Worm (Caenorhabditis elegans) whole organism, L1 larva: ENCODE measurements around the gene C07B5.6.
A peak's percentile ranks its signal among the peaks of the same experiment; 100 is the strongest.

Experiments
- C16A3.4 ChIP-seq: fragments of 150-350 bp; optimal IDR thresholded peaks from 2 replicates; lab custom pipeline; 2014; ENCODE audit warnings: missing biosample characterization, missing genetic modification characterization
- F16B12.6 ChIP-seq: fragments of 150-350 bp; optimal IDR thresholded peaks from 2 replicates; lab custom pipeline; 2014; ENCODE audit warnings: missing biosample characterization, missing genetic modification characterization
- ama-1 ChIP-seq: fragments of 150-350 bp; optimal IDR thresholded peaks from 2 replicates; lab custom pipeline; 2014
- blmp-1 ChIP-seq: fragments of 150-350 bp; optimal IDR thresholded peaks from 2 replicates; lab custom pipeline; 2014; ENCODE audit warnings: missing biosample characterization, missing genetic modification characterization
- ceh-8 ChIP-seq: fragments of 200-800 bp; sonication (Bioruptor generic); optimal IDR thresholded peaks from 2 replicates; lab custom pipeline; 2018; ENCODE audit warnings: mild to moderate bottlenecking, missing genetic modification characterization, moderate library complexity, missing compliant biosample characterization
- ces-1 ChIP-seq: fragments of 150-350 bp; optimal IDR thresholded peaks from 2 replicates; lab custom pipeline; 2014; ENCODE audit warnings: missing biosample characterization, missing genetic modification reagents, missing genetic modification characterization
- dpl-1 ChIP-seq, 3 experiments: fragments of 150-350 bp in 2 of 3; sonication (generic microtip) in 1 of 3; optimal IDR thresholded peaks; 2 replicates each; lab custom pipeline; 2014 to 2017; ENCODE audit warnings: missing biosample characterization in 3 of 3, missing genetic modification characterization in 3 of 3, missing genetic modification reagents in 3 of 3
- dsc-1 ChIP-seq: sonication (generic microtip); optimal IDR thresholded peaks from 2 replicates; lab custom pipeline; 2016; ENCODE audit warnings: mild to moderate bottlenecking, missing genetic modification characterization, missing compliant biosample characterization
- efl-1 ChIP-seq, 4 experiments: fragments of 150-350 bp; optimal IDR thresholded peaks in 3 of 4; peaks in 1 of 4; 1 replicate in 1 of 4; 2 replicates in 3 of 4; lab custom pipeline; 2014; ENCODE audit warnings: missing biosample characterization in 2 of 4, missing genetic modification characterization in 2 of 4, missing genetic modification reagents in 2 of 4
- elt-2 ChIP-seq: sonication (generic microtip); optimal IDR thresholded peaks from 2 replicates; lab custom pipeline; 2016; ENCODE audit warnings: missing genetic modification characterization, mild to moderate bottlenecking, inconsistent platforms, missing compliant biosample characterization, missing genetic modification reagents
- elt-3 ChIP-seq, 6 experiments: fragments of 150-350 bp in 1 of 6; sonication (generic microtip); optimal IDR thresholded peaks; 2 replicates each; lab custom pipeline; 2017 to 2018; ENCODE audit warnings: missing biosample characterization in 6 of 6, missing genetic modification characterization in 6 of 6, inconsistent platforms in 1 of 6
- fkh-10 ChIP-seq: sonication (generic microtip); optimal IDR thresholded peaks from 2 replicates; lab custom pipeline; 2017; ENCODE audit warnings: missing biosample characterization, missing genetic modification reagents, missing genetic modification characterization
- fkh-4 ChIP-seq: sonication (generic microtip); optimal IDR thresholded peaks from 2 replicates; lab custom pipeline; 2016; ENCODE audit warnings: missing compliant biosample characterization, missing genetic modification characterization, borderline replicate concordance
- fkh-8 ChIP-seq: sonication (generic microtip); optimal IDR thresholded peaks from 2 replicates; lab custom pipeline; 2016; ENCODE audit warnings: mild to moderate bottlenecking, missing genetic modification characterization, missing compliant biosample characterization
- hpl-2 ChIP-seq: fragments of 150-350 bp; optimal IDR thresholded peaks from 2 replicates; lab custom pipeline; 2014; ENCODE audit warnings: missing biosample characterization, missing genetic modification reagents, missing genetic modification characterization
- isw-1 ChIP-seq: fragments of 200-800 bp; sonication (Bioruptor generic); IDR thresholded peaks from 2 replicates; pipeline ENCODE4 v1.3.6; 2022; ENCODE audit warnings: missing genetic modification characterization, missing compliant biosample characterization
- jun-1 ChIP-seq: fragments of 150-350 bp; optimal IDR thresholded peaks from 2 replicates; lab custom pipeline; 2014; ENCODE audit warnings: missing biosample characterization, missing genetic modification reagents, missing genetic modification characterization
- lin-14 ChIP-seq: fragments of 200-800 bp; sonication (Bioruptor generic); optimal IDR thresholded peaks from 2 replicates; lab custom pipeline; 2018; ENCODE audit warnings: mild to moderate bottlenecking, missing genetic modification characterization, moderate library complexity, missing compliant biosample characterization
- lin-15B ChIP-seq: fragments of 150-350 bp; sonication (generic microtip); optimal IDR thresholded peaks from 3 replicates; lab custom pipeline; 2014; ENCODE audit warnings: missing biosample characterization, missing genetic modification characterization
- lin-35 ChIP-seq, 2 experiments: fragments of 150-350 bp; optimal IDR thresholded peaks; 2 replicates each; lab custom pipeline; 2014; ENCODE audit warnings: missing biosample characterization in 2 of 2, missing genetic modification characterization in 2 of 2, missing genetic modification reagents in 2 of 2
- lsy-2 ChIP-seq, 2 experiments: fragments of 150-350 bp; optimal IDR thresholded peaks; 2 replicates each; lab custom pipeline; 2014; ENCODE audit warnings: missing biosample characterization in 2 of 2, missing genetic modification characterization in 2 of 2
- mdl-1 ChIP-seq, 2 experiments: fragments of 150-350 bp; optimal IDR thresholded peaks; 2 replicates each; lab custom pipeline; 2014 to 2017; ENCODE audit warnings: missing biosample characterization in 2 of 2, missing genetic modification characterization in 2 of 2, inconsistent platforms in 1 of 2
- mef-2 ChIP-seq: fragments of 150-350 bp; optimal IDR thresholded peaks from 2 replicates; lab custom pipeline; 2014; ENCODE audit warnings: missing biosample characterization, missing genetic modification characterization
- mep-1 ChIP-seq: fragments of 150-350 bp; optimal IDR thresholded peaks from 2 replicates; lab custom pipeline; 2014; ENCODE audit warnings: missing biosample characterization, missing genetic modification characterization
- nhr-19 ChIP-seq: fragments of 200-800 bp; sonication (Bioruptor generic); conservative IDR thresholded peaks from 2 replicates; pipeline ENCODE4 v1.3.6; 2022; ENCODE audit warnings: missing genetic modification characterization, missing compliant biosample characterization
- nhr-20 ChIP-seq: sonication (generic microtip); optimal IDR thresholded peaks from 2 replicates; lab custom pipeline; 2016; ENCODE audit warnings: mild to moderate bottlenecking, missing genetic modification characterization, missing compliant biosample characterization
- nhr-47 ChIP-seq: sonication (generic microtip); optimal IDR thresholded peaks from 2 replicates; lab custom pipeline; 2016; ENCODE audit warnings: mild to moderate bottlenecking, missing genetic modification characterization, moderate library complexity, missing compliant biosample characterization
- nhr-71 ChIP-seq: sonication (generic microtip); optimal IDR thresholded peaks from 2 replicates; lab custom pipeline; 2016; ENCODE audit warnings: mild to moderate bottlenecking, missing genetic modification characterization, moderate library complexity, missing compliant biosample characterization
- nhr-76 ChIP-seq: sonication (generic microtip); optimal IDR thresholded peaks from 2 replicates; lab custom pipeline; 2017; ENCODE audit warnings: missing biosample characterization, missing genetic modification characterization
- nhr-77 ChIP-seq: fragments of 150-350 bp; optimal IDR thresholded peaks from 2 replicates; lab custom pipeline; 2014; ENCODE audit warnings: missing biosample characterization, missing genetic modification characterization
- nhr-85 ChIP-seq: sonication (generic microtip); peaks from one replicate; lab custom pipeline; 2016; ENCODE audit warnings: missing genetic modification characterization, inconsistent platforms, missing compliant biosample characterization
- nhr-90 ChIP-seq: sonication (generic microtip); optimal IDR thresholded peaks from 2 replicates; lab custom pipeline; 2016; ENCODE audit warnings: mild to moderate bottlenecking, missing genetic modification characterization, missing compliant biosample characterization; ENCODE audit not compliant: poor library complexity
- pax-3 ChIP-seq: fragments of 200-800 bp; sonication (Bioruptor generic); optimal IDR thresholded peaks from 2 replicates; lab custom pipeline; 2018; ENCODE audit warnings: mild to moderate bottlenecking, missing genetic modification characterization, moderate library complexity, missing compliant biosample characterization
- rnt-1 ChIP-seq: sonication (generic microtip); optimal IDR thresholded peaks from 2 replicates; lab custom pipeline; 2016; ENCODE audit warnings: mild to moderate bottlenecking, missing genetic modification characterization, moderate library complexity, missing compliant biosample characterization
- snu-23 ChIP-seq: sonication (generic microtip); optimal IDR thresholded peaks from 2 replicates; lab custom pipeline; 2016; ENCODE audit warnings: missing genetic modification characterization, missing compliant biosample characterization
- sox-4 ChIP-seq: sonication (generic microtip); optimal IDR thresholded peaks from 2 replicates; lab custom pipeline; 2016; ENCODE audit warnings: missing genetic modification characterization, missing compliant biosample characterization
- sptf-1 ChIP-seq: fragments of 150-350 bp; optimal IDR thresholded peaks from 2 replicates; lab custom pipeline; 2014; ENCODE audit warnings: missing biosample characterization, missing genetic modification characterization
- sup-37 ChIP-seq: fragments of 200-800 bp; sonication (Bioruptor generic); optimal IDR thresholded peaks from 2 replicates; lab custom pipeline; 2018; ENCODE audit warnings: mild to moderate bottlenecking, missing genetic modification characterization, missing compliant biosample characterization
- swsn-7 ChIP-seq: sonication (generic microtip); optimal IDR thresholded peaks from 2 replicates; lab custom pipeline; 2016; ENCODE audit warnings: missing genetic modification characterization, missing compliant biosample characterization
- tlp-1 ChIP-seq: fragments of 150-350 bp; optimal IDR thresholded peaks from 2 replicates; lab custom pipeline; 2014; ENCODE audit warnings: missing biosample characterization, missing genetic modification characterization
- unc-30 ChIP-seq: sonication (generic microtip); optimal IDR thresholded peaks from 2 replicates; lab custom pipeline; 2017; ENCODE audit warnings: missing biosample characterization, missing genetic modification characterization
- xbp-1 ChIP-seq: sonication (generic microtip); optimal IDR thresholded peaks from 2 replicates; lab custom pipeline; 2016; ENCODE audit warnings: missing genetic modification characterization, missing compliant biosample characterization
- ztf-11 ChIP-seq, 2 experiments: sonication (generic microtip); optimal IDR thresholded peaks; 2 replicates each; lab custom pipeline; 2016 to 2017; ENCODE audit warnings: missing genetic modification characterization in 2 of 2, missing biosample characterization in 1 of 2, missing compliant biosample characterization in 1 of 2
- ztf-4 ChIP-seq: fragments of 150-350 bp; optimal IDR thresholded peaks from 2 replicates; lab custom pipeline; 2014; ENCODE audit warnings: missing biosample characterization, missing genetic modification characterization

C07B5.6 gene

DNA sequence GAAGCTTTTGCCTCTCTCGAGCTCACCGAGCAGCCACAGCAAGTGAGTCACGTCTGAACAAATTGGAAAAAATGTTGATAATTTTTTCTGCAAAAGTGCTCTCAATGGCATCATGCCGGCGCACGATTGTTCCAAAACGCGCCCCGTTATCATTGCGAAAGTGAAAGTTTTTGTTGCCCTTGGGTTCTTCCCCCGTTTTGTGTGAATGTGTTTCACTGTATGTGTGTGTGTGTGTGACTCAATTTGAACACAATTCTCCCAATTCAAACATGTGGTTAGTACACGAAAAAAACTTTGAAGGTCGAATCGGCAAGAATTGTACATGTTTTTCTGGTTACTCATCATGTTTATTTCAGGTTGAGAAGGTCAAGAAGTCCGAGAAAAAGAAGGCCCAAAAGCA is 34.3 kb downstream of the C07B5.6 start (continued):
- TF ChIP-seq lin-35 (GFP tag; optimal IDR thresholded peaks at IDR 0.05; lab: Kevin White, UChicago) (peak in 1 of 2 experiments; percentile 65), isw-1 (GFP tag; lab: Robert Waterston, UW) (no peak), unc-30 (tag; lab: Kevin White, UChicago) (no peak), lsy-2 (tag; optimal IDR thresholded peaks at IDR 0.05; lab: Kevin White, UChicago) (peak in 1 of 2 experiments; percentile 29), ama-1 (no peak), efl-1 (optimal IDR thresholded peaks at IDR 0.05; lab: Kevin White, UChicago) (no peak), efl-1 (GFP tag; optimal IDR thresholded peaks at IDR 0.05 in 1 of 2; lab: Kevin White, UChicago) (peak in 1 of 2 experiments; percentile 2), nhr-71 (tag; lab: Kevin White, UChicago) (peak; percentile 53), sup-37 (GFP tag; lab: Kevin White, UChicago) (no peak)

DNA sequence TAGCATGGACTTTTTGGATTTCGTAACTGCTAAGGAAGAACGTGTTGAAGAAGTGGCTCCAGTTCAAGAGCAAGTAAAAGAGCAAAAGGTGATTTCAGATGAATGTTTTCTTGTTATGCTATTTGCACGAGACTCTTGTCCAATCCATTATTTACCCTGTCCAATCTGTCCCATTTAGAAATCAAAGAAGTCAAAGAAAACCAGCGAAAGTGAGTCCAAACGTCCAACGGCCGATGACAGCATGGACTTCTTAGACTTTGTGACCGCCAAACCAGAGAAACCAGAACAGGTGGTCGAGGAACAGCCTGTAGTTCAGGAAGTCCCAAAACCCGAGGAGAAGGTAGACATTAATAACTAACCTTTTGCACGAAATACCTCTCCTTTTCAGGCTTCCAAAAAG is 36.4 kb downstream of the C07B5.6 start:
- TF ChIP-seq blmp-1 (tag; lab: Kevin White, UChicago) (peak; percentile 57), nhr-90 (tag; lab: Kevin White, UChicago) (no peak), efl-1 (optimal IDR thresholded peaks at IDR 0.05; lab: Kevin White, UChicago) (no peak), efl-1 (GFP tag; optimal IDR thresholded peaks at IDR 0.05 in 1 of 2; lab: Kevin White, UChicago) (peak in 1 of 2 experiments; percentile 9)
- TF ChIP-seq, all 84 proteins: peak for 2

DNA sequence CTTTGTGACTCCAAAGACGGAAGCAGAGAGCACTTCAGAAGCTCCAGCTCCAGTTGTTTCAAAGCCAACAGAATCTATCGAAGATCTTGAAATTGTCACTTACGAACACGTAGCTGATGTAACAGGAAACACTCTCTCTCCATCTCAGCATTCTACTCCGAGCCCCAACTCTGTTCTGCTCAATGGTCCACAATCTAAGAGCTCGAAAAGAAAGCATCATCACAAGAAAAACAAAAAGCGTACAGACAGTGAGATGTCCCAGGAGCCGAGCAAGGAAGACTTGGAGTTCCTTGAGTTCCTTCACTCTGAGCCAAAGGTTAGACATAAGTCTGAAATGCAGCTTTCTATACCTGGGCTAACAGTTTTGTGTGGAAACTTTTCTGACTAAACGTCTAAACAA is 37.2 kb downstream of the C07B5.6 start:
- TF ChIP-seq isw-1 (GFP tag; lab: Robert Waterston, UW) (no peak), sox-4 (no peak), sup-37 (GFP tag; lab: Kevin White, UChicago) (no peak), nhr-85 (tag; lab: Kevin White, UChicago) (peak; percentile 51), lsy-2 (tag; optimal IDR thresholded peaks at IDR 0.05; lab: Kevin White, UChicago) (no peak), fkh-8 (tag; lab: Kevin White, UChicago) (no peak), jun-1 (tag; lab: Kevin White, UChicago) (no peak), efl-1 (optimal IDR thresholded peaks at IDR 0.05; lab: Kevin White, UChicago) (no peak), efl-1 (GFP tag; optimal IDR thresholded peaks at IDR 0.05 in 1 of 2; lab: Kevin White, UChicago) (peak in 1 of 2 experiments; percentile 73), C16A3.4 (tag; lab: Kevin White, UChicago) (no peak), hpl-2 (no peak), pax-3 (tag; lab: Kevin White, UChicago) (no peak)
- TF ChIP-seq, all 84 proteins: peak for 2

DNA sequence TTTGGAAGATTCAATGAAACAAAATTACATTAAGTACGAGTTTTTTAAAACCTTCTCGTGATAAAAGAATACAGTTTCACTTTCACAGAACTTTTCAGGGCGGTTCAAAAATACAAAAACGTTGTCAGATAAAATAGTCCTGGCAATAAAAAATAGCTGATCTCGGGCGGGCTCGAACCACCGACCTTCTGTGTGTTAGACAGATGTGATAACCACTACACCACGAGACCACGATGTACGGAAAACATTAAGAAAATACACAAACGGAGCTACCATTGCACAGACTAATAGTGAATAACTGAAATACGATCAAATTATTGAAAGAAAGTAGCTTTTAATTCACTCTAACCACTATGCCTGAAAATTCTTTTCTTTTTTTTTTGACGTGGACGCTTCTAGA is 42.1 kb downstream of the C07B5.6 start:
- peak; percentile 54 for TF ChIP-seq nhr-19 (GFP tag; lab: Robert Waterston, UW)
- no peak for TF ChIP-seq fkh-4
- no peak for TF ChIP-seq ama-1
- peak; percentile 62 for TF ChIP-seq nhr-71 (tag; lab: Kevin White, UChicago)
- TF ChIP-seq lin-15B = no peak
- peak; percentile 56 for TF ChIP-seq rnt-1 (tag; lab: Kevin White, UChicago)
- TF ChIP-seq nhr-90 (tag; lab: Kevin White, UChicago) = peak; percentile 52
- peak; percentile 7 for TF ChIP-seq dsc-1 (tag; lab: Kevin White, UChicago)
- TF ChIP-seq ces-1 = no peak
- TF ChIP-seq elt-2 = peak; percentile 27
- TF ChIP-seq lin-14 = peak; percentile 7
- peak; percentile 34 for TF ChIP-seq nhr-20
- peak; percentile 17 for TF ChIP-seq snu-23 (GFP tag; lab: Kevin White, UChicago)
- TF ChIP-seq efl-1 (optimal IDR thresholded peaks at IDR 0.05; lab: Kevin White, UChicago) = no peak
- TF ChIP-seq efl-1 (GFP tag; optimal IDR thresholded peaks at IDR 0.05 in 1 of 2; lab: Kevin White, UChicago) = peak in 1 of 2 experiments; percentile 12
- peak; percentile 22 for TF ChIP-seq mep-1 (tag; lab: Kevin White, UChicago)
- peak; percentile 26 for TF ChIP-seq swsn-7 (tag; lab: Kevin White, UChicago)
- peak; percentile 27 for TF ChIP-seq nhr-47 (tag; lab: Kevin White, UChicago)

DNA sequence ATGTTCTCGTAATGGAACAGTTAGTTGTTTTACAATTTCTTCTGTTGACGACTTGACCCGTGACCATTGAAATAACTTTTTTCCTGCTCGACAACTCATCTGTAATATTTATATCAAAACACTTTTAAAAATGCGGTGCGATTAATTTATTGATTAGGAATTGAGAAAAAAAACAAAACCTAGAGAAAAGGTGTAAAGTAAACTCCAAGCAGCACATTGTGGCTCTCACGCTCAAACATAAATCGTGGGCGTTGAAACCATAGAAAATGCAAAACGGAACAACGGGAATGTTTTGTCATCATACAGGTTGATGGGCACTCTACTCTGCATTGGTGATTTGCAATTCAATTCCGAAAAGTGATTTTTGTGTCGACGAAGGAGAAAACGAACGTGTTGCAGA is 47.1 kb downstream of the C07B5.6 start, which contains the start of gene moc-5:
moc-5 (minus strand) TSS at position 101 of the 400 bp plus-strand sequence.
- TF ChIP-seq xbp-1 (tag; lab: Kevin White, UChicago) = no peak
- no peak for TF ChIP-seq fkh-10 (GFP tag; lab: Kevin White, UChicago)
- TF ChIP-seq F16B12.6 = no peak
- no peak for TF ChIP-seq dpl-1 (GFP tag; optimal IDR thresholded peaks at IDR 0.05; lab: Kevin White, UChicago)
- no peak for TF ChIP-seq mdl-1 (tag; optimal IDR thresholded peaks at IDR 0.05; lab: Kevin White, UChicago)
- TF ChIP-seq ztf-4 (tag; lab: Kevin White, UChicago) = no peak
- no peak for TF ChIP-seq elt-3 (tag; optimal IDR thresholded peaks at IDR 0.05; lab: Kevin White, UChicago)
- TF ChIP-seq ceh-8 (GFP tag; lab: Kevin White, UChicago) = no peak
- TF ChIP-seq sptf-1 (tag; lab: Kevin White, UChicago) = no peak
- TF ChIP-seq nhr-90 (tag; lab: Kevin White, UChicago) = no peak
- TF ChIP-seq swsn-7 (tag; lab: Kevin White, UChicago) = no peak
- TF ChIP-seq ztf-11 (tag; optimal IDR thresholded peaks at IDR 0.05; lab: Kevin White, UChicago) = no peak
- no peak for TF ChIP-seq mef-2
- TF ChIP-seq nhr-76 (tag; lab: Kevin White, UChicago) = no peak
- TF ChIP-seq nhr-77 (tag; lab: Kevin White, UChicago) = no peak
- no peak for TF ChIP-seq elt-2
- no peak for TF ChIP-seq lin-14
- TF ChIP-seq isw-1 (GFP tag; lab: Robert Waterston, UW) = no peak
- no peak for TF ChIP-seq tlp-1 (tag; lab: Kevin White, UChicago)
